Worm (Caenorhabditis elegans) whole organism, late embryonic: Measurements from ENCODE around the gene T13C2.2.

Source experiments
- C08G9.2 ChIP-seq: sonication (generic microtip); optimal IDR thresholded peaks from 2 replicates; lab custom pipeline; 2016; ENCODE audit warnings: mild to moderate bottlenecking, missing genetic modification characterization, moderate library complexity, missing compliant biosample characterization
- C38D4.7 ChIP-seq: fragments of 200-800 bp; sonication (Bioruptor generic); optimal IDR thresholded peaks from 2 replicates; lab custom pipeline; 2018; ENCODE audit warnings: mild to moderate bottlenecking, missing genetic modification characterization, moderate library complexity, missing compliant biosample characterization
- F13H6.1 ChIP-seq: sonication (generic microtip); optimal IDR thresholded peaks from 2 replicates; lab custom pipeline; 2016; ENCODE audit warnings: missing genetic modification characterization, missing compliant biosample characterization
- K02D7.2 ChIP-seq: sonication (generic microtip); optimal IDR thresholded peaks from 2 replicates; lab custom pipeline; 2017; ENCODE audit warnings: mild to moderate bottlenecking, missing genetic modification characterization, missing compliant biosample characterization
- K09A11.1 ChIP-seq: sonication (generic microtip); optimal IDR thresholded peaks from 2 replicates; lab custom pipeline; 2017; ENCODE audit warnings: antibody characterized with exemption, mild to moderate bottlenecking, missing genetic modification characterization, missing compliant biosample characterization; ENCODE audit not compliant: insufficient read depth
- T23F11.4 ChIP-seq: fragments of 200-800 bp; sonication (Bioruptor generic); optimal IDR thresholded peaks from 2 replicates; lab custom pipeline; 2018; ENCODE audit warnings: mild to moderate bottlenecking, missing genetic modification characterization, missing compliant biosample characterization
- Y22D7AL.16 ChIP-seq: sonication (generic microtip); optimal IDR thresholded peaks from 2 replicates; lab custom pipeline; 2016; ENCODE audit warnings: missing genetic modification characterization, missing compliant biosample characterization
- ceh-14 ChIP-seq: sonication (generic microtip); optimal IDR thresholded peaks from 2 replicates; lab custom pipeline; 2016; ENCODE audit warnings: missing genotype, missing genetic modification characterization, missing compliant biosample characterization
- ceh-18 ChIP-seq: sonication (generic microtip); optimal IDR thresholded peaks from 2 replicates; lab custom pipeline; 2016; ENCODE audit warnings: missing genetic modification characterization, missing compliant biosample characterization
- ceh-19 ChIP-seq: fragments of 200-800 bp; sonication (Bioruptor generic); optimal IDR thresholded peaks from 2 replicates; lab custom pipeline; 2018; ENCODE audit warnings: mild to moderate bottlenecking, missing genetic modification characterization, missing compliant biosample characterization
- ceh-2 ChIP-seq: sonication (generic microtip); optimal IDR thresholded peaks from 2 replicates; lab custom pipeline; 2016; ENCODE audit warnings: missing genotype, missing genetic modification characterization, missing compliant biosample characterization
- ceh-31 ChIP-seq: sonication (generic microtip); optimal IDR thresholded peaks from 2 replicates; lab custom pipeline; 2016; ENCODE audit warnings: missing genetic modification characterization, missing compliant biosample characterization
- ceh-34 ChIP-seq: sonication (generic microtip); optimal IDR thresholded peaks from 2 replicates; lab custom pipeline; 2016; ENCODE audit warnings: mild to moderate bottlenecking, missing genetic modification characterization, missing compliant biosample characterization
- ceh-48 ChIP-seq: sonication (generic microtip); optimal IDR thresholded peaks from 2 replicates; lab custom pipeline; 2016; ENCODE audit warnings: missing genetic modification characterization, inconsistent platforms, missing compliant biosample characterization
- ceh-6 ChIP-seq: fragments of 200-800 bp; sonication (Bioruptor generic); optimal IDR thresholded peaks from 2 replicates; lab custom pipeline; 2018; ENCODE audit warnings: mild to moderate bottlenecking, missing genetic modification characterization, missing compliant biosample characterization
- dmd-4 ChIP-seq: sonication (generic microtip); optimal IDR thresholded peaks from 2 replicates; lab custom pipeline; 2016; ENCODE audit warnings: borderline replicate concordance, missing genetic modification characterization, missing compliant biosample characterization
- elt-2 ChIP-seq: sonication (generic microtip); optimal IDR thresholded peaks from 2 replicates; lab custom pipeline; 2016; ENCODE audit warnings: missing genetic modification reagents, missing genetic modification characterization, missing compliant biosample characterization
- ets-4 ChIP-seq: sonication (generic microtip); optimal IDR thresholded peaks from 2 replicates; lab custom pipeline; 2016; ENCODE audit warnings: missing genetic modification characterization, missing compliant biosample characterization
- hlh-13 ChIP-seq: fragments of 200-800 bp; sonication (Bioruptor generic); optimal IDR thresholded peaks from 2 replicates; lab custom pipeline; 2018; ENCODE audit warnings: mild to moderate bottlenecking, missing genetic modification characterization, missing compliant biosample characterization
- hlh-15 ChIP-seq: sonication (generic microtip); optimal IDR thresholded peaks from 2 replicates; lab custom pipeline; 2016; ENCODE audit warnings: missing genetic modification characterization, missing compliant biosample characterization
- hlh-8 ChIP-seq: sonication (generic microtip); optimal IDR thresholded peaks from 2 replicates; lab custom pipeline; 2016; ENCODE audit warnings: missing genotype, missing genetic modification characterization, missing compliant biosample characterization
- lim-6 ChIP-seq: sonication (generic microtip); optimal IDR thresholded peaks from 2 replicates; lab custom pipeline; 2016; ENCODE audit warnings: missing genetic modification characterization, missing compliant biosample characterization
- madf-2 ChIP-seq: sonication (generic microtip); optimal IDR thresholded peaks from 2 replicates; lab custom pipeline; 2017; ENCODE audit warnings: missing genetic modification characterization, missing compliant biosample characterization
- nhr-11 ChIP-seq: fragments of 150-350 bp; optimal IDR thresholded peaks from 2 replicates; lab custom pipeline; 2014; ENCODE audit warnings: missing biosample characterization, missing genetic modification characterization
- pag-3 ChIP-seq: sonication (generic microtip); optimal IDR thresholded peaks from 2 replicates; lab custom pipeline; 2016; ENCODE audit warnings: missing compliant biosample characterization, missing genetic modification characterization, borderline replicate concordance
- pat-9 ChIP-seq: fragments of 200-800 bp; sonication (Bioruptor generic); optimal IDR thresholded peaks from 2 replicates; lab custom pipeline; 2018; ENCODE audit warnings: mild to moderate bottlenecking, missing genetic modification characterization, moderate library complexity, missing compliant biosample characterization
- pha-4 ChIP-seq: fragments of 150-350 bp; optimal IDR thresholded peaks from 2 replicates; lab custom pipeline; 2018; ENCODE audit warnings: missing biosample characterization, missing genetic modification reagents, missing genetic modification characterization
- pqm-1 ChIP-seq: sonication (generic microtip); optimal IDR thresholded peaks from 2 replicates; lab custom pipeline; 2016; ENCODE audit warnings: missing genetic modification characterization, missing compliant biosample characterization
- pros-1 ChIP-seq: fragments of 150-350 bp; optimal IDR thresholded peaks from 2 replicates; lab custom pipeline; 2014; ENCODE audit warnings: missing biosample characterization, missing genetic modification reagents, missing genetic modification characterization
- rnt-1 ChIP-seq: sonication (generic microtip); optimal IDR thresholded peaks from 2 replicates; lab custom pipeline; 2016; ENCODE audit warnings: missing genetic modification characterization, missing compliant biosample characterization
- tbx-2 ChIP-seq: sonication (generic microtip); optimal IDR thresholded peaks from 2 replicates; lab custom pipeline; 2016; ENCODE audit warnings: missing genetic modification characterization, missing compliant biosample characterization
- unc-3 ChIP-seq, 2 experiments: fragments of 200-800 bp in 1 of 2; sonication (Bioruptor generic) in 1 of 2; sonication (generic microtip) in 1 of 2; conservative IDR thresholded peaks in 1 of 2; optimal IDR thresholded peaks in 1 of 2; 2 replicates each; pipeline versions ENCODE4 v1.3.6 to Lab custom; 2016 to 2022; ENCODE audit warnings: missing compliant biosample characterization in 2 of 2, missing genetic modification characterization in 2 of 2, missing genetic modification reagents in 1 of 2
- unc-42 ChIP-seq: sonication (generic microtip); optimal IDR thresholded peaks from 2 replicates; lab custom pipeline; 2016; ENCODE audit warnings: missing genotype, missing genetic modification characterization, missing compliant biosample characterization

Gene T13C2.2

DNA sequence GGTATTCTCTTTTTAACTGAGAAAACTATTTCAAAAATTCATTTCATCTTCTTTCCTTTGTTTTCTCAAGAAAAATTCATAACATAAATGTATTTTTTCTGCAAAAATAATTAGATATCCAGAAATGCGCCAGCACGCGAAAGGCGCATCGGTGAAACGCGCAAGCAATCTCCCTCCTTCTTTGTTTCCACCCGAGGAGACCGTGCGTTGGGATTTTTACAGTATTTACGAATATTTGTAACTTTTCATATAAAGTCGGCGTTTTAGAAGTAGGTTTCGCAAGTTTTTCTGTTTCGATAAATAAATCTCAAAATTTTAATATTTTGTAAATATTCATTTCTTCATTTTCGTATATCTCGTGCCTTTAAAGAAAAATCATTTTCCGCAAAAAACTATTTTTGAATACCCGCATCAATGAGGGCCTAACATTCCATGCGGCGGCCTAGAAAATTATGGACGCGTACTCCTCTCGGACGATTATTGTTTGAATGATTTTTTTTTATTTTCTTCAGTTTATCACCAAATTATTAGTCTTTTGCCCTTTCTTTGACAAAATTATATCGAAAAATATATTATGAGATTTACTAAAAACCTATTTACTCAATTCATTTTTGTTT is 15.5 kb upstream of the T13C2.2 start, which contains the start of gene ssup-72 (continued):
- peak; percentile 33 for TF ChIP-seq rnt-1 (tag; lab: Kevin White, UChicago)
- TF ChIP-seq ceh-18 (tag; lab: Kevin White, UChicago), result no peak

DNA sequence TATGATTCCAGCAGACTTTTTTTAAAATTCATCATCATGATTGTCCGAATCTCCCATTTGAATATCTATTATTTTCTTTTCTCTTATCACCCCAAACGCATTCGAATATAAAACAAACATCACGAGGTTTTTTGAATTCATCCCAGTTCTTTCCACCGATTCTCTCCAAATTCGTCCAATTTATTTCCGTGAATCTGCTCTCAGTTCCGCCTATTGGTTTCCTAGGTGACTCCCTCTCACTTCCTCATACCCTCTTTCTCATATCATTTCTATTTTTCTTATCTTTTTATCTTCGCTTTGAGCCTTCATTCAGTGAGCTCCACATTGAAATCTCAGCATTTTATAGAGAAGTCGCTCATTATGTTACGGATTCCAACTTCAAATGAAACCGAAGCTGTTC is 12.9 kb upstream of the T13C2.2 start, which contains the start of gene T13C2.7:
T13C2.7 (plus strand) TSS at position 301 of the 400 bp plus-strand sequence.
- TF ChIP-seq ceh-34 (tag; lab: Kevin White, UChicago), result no peak
- no peak for TF ChIP-seq K02D7.2 (tag; lab: Kevin White, UChicago)
- TF ChIP-seq nhr-11 (tag; lab: Kevin White, UChicago), result no peak
- no peak for TF ChIP-seq C08G9.2 (tag; lab: Kevin White, UChicago)
- TF ChIP-seq T23F11.4 (GFP tag; lab: Kevin White, UChicago), result no peak
- no peak for TF ChIP-seq hlh-13 (GFP tag; lab: Kevin White, UChicago)
- no peak for TF ChIP-seq unc-42 (tag; lab: Kevin White, UChicago)
- no peak for TF ChIP-seq ets-4 (tag; lab: Kevin White, UChicago)
- no peak for TF ChIP-seq hlh-8 (tag; lab: Kevin White, UChicago)
- no peak for TF ChIP-seq dmd-4 (tag; lab: Kevin White, UChicago)
- TF ChIP-seq K09A11.1 (tag; lab: Kevin White, UChicago), result no peak
- no peak for TF ChIP-seq pha-4 (tag; lab: Kevin White, UChicago)

DNA sequence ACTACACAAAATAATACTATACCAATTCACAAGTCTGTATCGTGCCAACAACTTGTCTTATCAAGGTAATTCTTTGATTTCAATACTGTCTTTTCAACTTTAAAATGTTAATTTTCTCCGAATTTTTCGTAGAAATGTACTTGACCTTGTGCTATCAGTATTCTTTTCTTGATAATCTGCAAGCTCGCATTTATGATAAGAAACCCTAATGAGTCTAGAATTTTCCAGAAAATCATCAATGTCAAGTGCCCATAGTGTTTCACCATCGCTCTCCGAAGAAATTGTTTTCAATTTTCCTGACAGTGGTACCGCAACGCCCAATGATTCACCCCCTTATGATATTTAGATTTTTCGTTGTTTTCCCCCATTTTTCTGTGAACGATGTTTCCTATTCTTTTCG is 10.8 kb upstream of the T13C2.2 start:
- TF ChIP-seq elt-2 (tag; lab: Kevin White, UChicago) (peak; percentile 64), ceh-19 (GFP tag; lab: Kevin White, UChicago) (no peak), Y22D7AL.16 (no peak)

DNA sequence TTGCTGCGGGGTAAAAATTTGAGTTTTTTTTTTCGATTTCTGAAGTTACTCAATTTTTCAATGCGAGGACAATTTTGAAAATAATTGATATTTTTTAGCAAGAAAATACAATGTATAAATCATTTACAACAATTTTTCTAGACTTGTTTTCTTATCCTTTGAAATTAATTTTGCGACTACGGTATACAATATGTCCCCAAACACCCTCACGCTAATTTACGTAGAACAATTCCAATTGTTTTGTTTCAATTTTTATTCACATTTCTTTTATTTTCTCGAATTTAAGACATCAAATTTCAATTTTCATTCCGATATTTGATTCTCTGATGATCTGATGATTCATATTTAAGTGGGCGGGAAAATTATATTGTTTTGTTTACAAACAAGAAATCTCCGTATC is 10.0 kb upstream of the T13C2.2 start:
- TF ChIP-seq unc-3 (GFP tag; conservative IDR thresholded peaks at IDR 0.05; lab: Robert Waterston, UW) (no peak), unc-3 (tag; optimal IDR thresholded peaks at IDR 0.05; lab: Kevin White, UChicago) (no peak), pag-3 (tag; lab: Kevin White, UChicago) (no peak), hlh-15 (tag; lab: Kevin White, UChicago) (no peak), ceh-6 (GFP tag; lab: Kevin White, UChicago) (no peak), pros-1 (tag; lab: Kevin White, UChicago) (no peak), K09A11.1 (tag; lab: Kevin White, UChicago) (no peak), pat-9 (tag; lab: Kevin White, UChicago) (no peak), ceh-14 (tag; lab: Kevin White, UChicago) (no peak), F13H6.1 (tag; lab: Kevin White, UChicago) (no peak), ceh-2 (tag; lab: Kevin White, UChicago) (no peak), lim-6 (no peak), pqm-1 (tag; lab: Kevin White, UChicago) (no peak)

DNA sequence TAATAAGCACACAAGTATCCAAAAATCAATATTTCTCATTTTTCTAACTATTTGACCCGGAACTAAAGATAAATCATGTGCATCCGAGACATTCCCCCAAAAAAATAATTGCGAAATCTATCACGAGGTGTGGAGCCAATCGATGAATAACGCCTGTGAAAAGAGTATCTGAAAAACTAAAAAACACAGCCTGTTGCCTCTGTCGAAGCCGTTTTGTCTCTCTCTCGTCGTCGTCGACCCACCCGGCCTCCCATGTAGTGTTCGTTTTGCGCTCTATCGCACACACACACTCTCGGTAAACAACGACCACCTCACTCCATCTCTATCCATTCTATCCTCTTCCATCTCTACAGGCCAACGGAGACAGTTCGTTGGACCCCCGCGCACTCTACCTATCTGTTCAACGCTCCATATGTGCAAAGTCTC is 9.2 kb upstream of the T13C2.2 start:
- TF ChIP-seq ceh-34 (tag; lab: Kevin White, UChicago), result peak; percentile 36
- TF ChIP-seq K02D7.2 (tag; lab: Kevin White, UChicago), result no peak
- peak; percentile 29 for TF ChIP-seq ceh-48 (tag; lab: Kevin White, UChicago)
- peak; percentile 24 for TF ChIP-seq C38D4.7 (GFP tag; lab: Kevin White, UChicago)
- peak; percentile 32 for TF ChIP-seq tbx-2 (tag; lab: Kevin White, UChicago)
- peak; percentile 2 for TF ChIP-seq madf-2
- TF ChIP-seq ceh-31 (tag; lab: Kevin White, UChicago), result peak; percentile 3
- TF ChIP-seq Y22D7AL.16, result no peak
- TF ChIP-seq, all 69 proteins: peak for 6
